Worm (Caenorhabditis elegans) whole organism, midembryonic: ENCODE data around the gene oig-1.

Experiments used
- flt-1 ChIP-seq: fragments of 200-800 bp; sonication (Bioruptor generic); IDR thresholded peaks from 2 replicates; pipeline ENCODE4 v1.3.6; 2022; ENCODE audit warnings: missing genetic modification characterization, missing compliant biosample characterization
- med-1 ChIP-seq: sonication (generic microtip); optimal IDR thresholded peaks from 2 replicates; lab custom pipeline; 2017; ENCODE audit warnings: missing genetic modification characterization, mild to moderate bottlenecking, missing compliant biosample characterization, antibody characterized with exemption, missing genetic modification reagents; ENCODE audit not compliant: insufficient read depth

ce11 chrIII:6532647-6533046 lies 7.2 kb upstream of the oig-1 start, which contains the start of gene srxa-5:
- no peak for TF ChIP-seq med-1 (GFP tag; lab: Kevin White, UChicago)
- no peak for TF ChIP-seq flt-1 (GFP tag; lab: Robert Waterston, UW)
